Worm (Caenorhabditis elegans) whole organism, young adult: ENCODE data around the gene ife-2.

Source experiments
- B0035.1 ChIP-seq: sonication (generic microtip); optimal IDR thresholded peaks from 2 replicates; lab custom pipeline; 2016; ENCODE audit warnings: missing genetic modification characterization, mild to moderate bottlenecking, missing compliant biosample characterization, missing genotype, missing genetic modification reagents
- attf-6 ChIP-seq: fragments of 200-800 bp; sonication (Bioruptor generic); IDR thresholded peaks from 2 replicates; pipeline ENCODE4 v1.3.6; 2022; ENCODE audit warnings: missing genetic modification reagents, missing genetic modification characterization, missing compliant biosample characterization
- bed-1 ChIP-seq: fragments of 200-800 bp; sonication (Bioruptor generic); IDR thresholded peaks from 2 replicates; pipeline ENCODE4 v1.3.6; 2022; ENCODE audit warnings: missing genetic modification reagents, missing genetic modification characterization, missing compliant biosample characterization
- cebp-2 ChIP-seq: fragments of 200-800 bp; sonication (Bioruptor generic); IDR thresholded peaks from 2 replicates; pipeline ENCODE4 v1.3.6; 2022; ENCODE audit warnings: missing genetic modification characterization, missing compliant biosample characterization
- gei-17 ChIP-seq: fragments of 200-800 bp; sonication (Bioruptor generic); optimal IDR thresholded peaks from 2 replicates; lab custom pipeline; 2018; ENCODE audit warnings: mild to moderate bottlenecking, missing genetic modification characterization, missing compliant biosample characterization

DNA sequence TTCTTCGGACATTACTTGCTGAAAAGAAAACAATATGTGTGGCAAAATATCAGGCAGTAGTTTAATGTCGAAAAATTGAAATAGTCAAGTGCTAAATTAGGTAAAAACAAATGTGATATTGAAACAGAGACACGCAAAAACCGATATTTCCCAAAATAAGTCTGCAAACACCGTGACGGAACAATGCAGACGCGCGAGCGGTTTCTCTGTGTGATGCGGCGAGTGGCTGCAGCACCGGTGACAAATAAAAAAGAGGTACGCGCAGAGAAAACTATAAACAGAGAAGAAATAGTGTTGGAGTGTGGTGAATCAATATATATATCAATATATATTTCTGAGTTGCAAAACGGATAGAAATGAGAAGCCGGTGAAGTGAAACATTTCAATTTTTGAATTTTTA, at the start of gene ife-2:
- TF ChIP-seq attf-6 (GFP tag; lab: Robert Waterston, UW) (no peak), bed-1 (GFP tag; lab: Robert Waterston, UW) (no peak), gei-17 (GFP tag; lab: Kevin White, UChicago) (no peak), B0035.1 (tag; lab: Kevin White, UChicago) (no peak), cebp-2 (GFP tag; lab: Robert Waterston, UW) (no peak)
